Worm (Caenorhabditis elegans): Measurements from ENCODE around the gene his-60.
A peak's percentile ranks its signal among the peaks of the same experiment; 100 is the strongest.

his-60 gene

DNA sequence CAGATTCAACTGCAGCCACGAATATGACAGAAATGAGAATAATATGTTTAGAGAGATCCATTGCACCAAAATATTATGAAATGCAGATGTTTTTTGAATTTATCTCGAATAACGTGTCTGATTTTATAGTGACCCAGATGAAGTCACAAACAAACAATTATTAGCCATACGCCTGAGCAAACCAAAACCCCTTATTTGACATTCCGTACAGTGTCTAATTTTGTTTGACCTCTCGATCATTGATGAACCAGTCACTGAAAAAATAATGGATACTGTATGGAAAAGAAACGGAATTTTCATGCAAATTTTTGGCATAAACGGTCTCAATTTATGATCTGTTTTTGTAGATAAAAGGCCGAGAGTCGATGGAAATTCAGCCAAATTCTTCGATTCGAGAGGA, 28.4 kb upstream of the his-60 start, which contains the start of the genes R05G6.9 and R05G6.3:
Gene R05G6.9 (minus strand): TSS at position 101 of the 400 bp plus-strand sequence.
Gene R05G6.3 (plus strand): TSS at position 386 of the 400 bp plus-strand sequence.
- no peak for TF ChIP-seq dpff-1 (tag; optimal IDR thresholded peaks at IDR 0.05)
- TF ChIP-seq pha-4 (tag; optimal IDR thresholded peaks at IDR 0.05), result no peak
- TF ChIP-seq aptf-2 (GFP tag; conservative IDR thresholded peaks at IDR 0.05), result no peak
- no peak for TF ChIP-seq Y53G8AR.9 (GFP tag; conservative IDR thresholded peaks at IDR 0.05)
- no peak for TF ChIP-seq lir-1 (GFP tag; conservative IDR thresholded peaks at IDR 0.05)
- TF ChIP-seq die-1 (tag; optimal IDR thresholded peaks at IDR 0.05), result no peak
- TF ChIP-seq cebp-1 (GFP tag; IDR thresholded peaks at IDR 0.05), result no peak
- TF ChIP-seq cebp-1 (tag; optimal IDR thresholded peaks at IDR 0.05), result no peak
- no peak for TF ChIP-seq sdz-38 (tag; optimal IDR thresholded peaks at IDR 0.05)

DNA sequence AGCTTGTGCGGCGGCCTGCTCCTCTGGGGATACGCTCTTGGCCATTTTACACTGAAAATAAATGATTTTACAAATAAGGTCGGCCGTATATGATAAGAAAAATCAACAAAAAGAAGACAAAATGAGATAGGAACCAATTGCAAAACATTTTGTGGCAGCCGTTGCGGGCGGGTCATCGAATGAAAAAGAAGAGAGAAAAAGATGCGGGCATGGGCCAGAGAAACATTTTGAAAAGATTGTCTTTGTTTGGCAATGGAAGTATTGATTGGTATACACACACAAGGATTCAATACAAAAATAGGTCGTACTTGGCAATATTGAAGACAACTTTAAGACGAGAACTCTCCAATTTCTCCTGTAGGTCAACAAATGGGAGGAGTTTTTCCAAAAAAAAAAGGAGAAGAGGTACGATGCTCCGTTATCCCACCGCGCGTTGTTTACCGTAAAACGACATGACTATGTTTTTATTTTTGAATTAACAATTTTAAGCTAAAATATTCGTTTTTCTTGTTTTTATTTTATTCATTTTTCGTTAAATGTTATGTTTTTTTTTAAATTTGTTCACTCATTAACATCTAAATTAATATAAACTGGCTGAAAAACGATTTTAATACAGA, 24.9 kb upstream of the his-60 start, which contains the start of the genes plc-4 and R05G6.4:
Gene plc-4 (minus strand): TSS at position 51 of the 617 bp plus-strand sequence.
Gene R05G6.4 (plus strand): TSS at position 617 of the 617 bp plus-strand sequence.
- TF ChIP-seq xnd-1 (tag; optimal IDR thresholded peaks at IDR 0.05), result no peak
- peak; percentile 7 for TF ChIP-seq attf-5 (GFP tag; optimal IDR thresholded peaks at IDR 0.05)
- no peak for TF ChIP-seq hmg-1.2 (GFP tag; IDR thresholded peaks at IDR 0.05)
- no peak for TF ChIP-seq repo-1 (tag; optimal IDR thresholded peaks at IDR 0.05)
- peak; percentile 94 for TF ChIP-seq attf-3 (GFP tag; conservative IDR thresholded peaks at IDR 0.05)
- no peak for TF ChIP-seq tbp1 (GFP tag; optimal IDR thresholded peaks at IDR 0.05)
- TF ChIP-seq F23B12.7 (tag; optimal IDR thresholded peaks at IDR 0.05; ENCODE audit: insufficient read depth), result no peak
- TF ChIP-seq C06A6.2 (GFP tag; conservative IDR thresholded peaks at IDR 0.05), result no peak

DNA sequence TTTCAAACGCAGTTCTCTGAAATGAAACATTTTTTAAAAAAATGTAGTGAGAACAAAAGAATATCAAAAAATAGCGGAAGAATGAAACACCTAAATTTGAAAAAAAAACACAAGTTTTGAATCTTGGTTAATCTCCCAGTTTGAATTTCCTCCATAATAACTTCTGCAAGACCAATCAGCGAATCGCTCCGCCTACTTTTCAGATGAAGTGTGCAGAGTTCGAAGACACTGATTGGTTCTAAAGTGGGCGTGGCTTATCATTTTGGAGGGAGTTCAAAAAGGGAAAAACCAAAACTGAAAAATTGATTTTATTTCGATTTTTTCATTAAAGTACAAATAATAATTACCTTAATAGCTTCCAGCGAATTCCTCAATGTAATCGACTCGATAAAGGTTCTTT, 23.0 kb upstream of the his-60 start:
- TF ChIP-seq attf-6 (GFP tag; IDR thresholded peaks at IDR 0.05), result no peak
- TF ChIP-seq B0035.1 (tag; optimal IDR thresholded peaks at IDR 0.05), result no peak
- no peak for TF ChIP-seq egrh-3 (GFP tag; IDR thresholded peaks at IDR 0.05)
- TF ChIP-seq nfya-2 (GFP tag; IDR thresholded peaks at IDR 0.05), result 0 out of 2 replicates have a peak, but pooled peaks have one; percentile 80
- peak; percentile 4 for TF ChIP-seq snpc-1.3 (tag; optimal IDR thresholded peaks at IDR 0.05; ENCODE audit: insufficient read depth)
- TF ChIP-seq aptf-2 (GFP tag; conservative IDR thresholded peaks at IDR 0.05), result no peak
- no peak for TF ChIP-seq dpl-1 (GFP tag; optimal IDR thresholded peaks at IDR 0.05)
- no peak for TF ChIP-seq lir-1 (GFP tag; conservative IDR thresholded peaks at IDR 0.05)
- no peak for TF ChIP-seq mcd-1 (GFP tag; IDR thresholded peaks at IDR 0.05)
- no peak for TF ChIP-seq lin-35 (GFP tag; optimal IDR thresholded peaks at IDR 0.05)
- peak; percentile 97 for TF ChIP-seq nfyb-1 (GFP tag; IDR thresholded peaks at IDR 0.05)
- TF ChIP-seq hmg-1.2 (GFP tag; IDR thresholded peaks at IDR 0.05), result no peak
- no peak for TF ChIP-seq madf-10 (tag; optimal IDR thresholded peaks at IDR 0.05)
- peak; percentile 14 for TF ChIP-seq snpc-3.4 (tag; optimal IDR thresholded peaks at IDR 0.05)
- TF ChIP-seq ZK185.1 (tag; optimal IDR thresholded peaks at IDR 0.05; ENCODE audit: poor library complexity, severe bottlenecking), result no peak
- no peak for TF ChIP-seq akir-1 (GFP tag; optimal IDR thresholded peaks at IDR 0.05)
- no peak for TF ChIP-seq madf-3 (GFP tag; IDR thresholded peaks at IDR 0.05)
- TF ChIP-seq F22D6.2 (tag; optimal IDR thresholded peaks at IDR 0.05), result no peak
- no peak for TF ChIP-seq sptf-2 (GFP tag; optimal IDR thresholded peaks at IDR 0.05)
- no peak for TF ChIP-seq snpc-4 (GFP tag; optimal IDR thresholded peaks at IDR 0.05)
- no peak for TF ChIP-seq snpc-4 (tag; optimal IDR thresholded peaks at IDR 0.05)
- no peak for TF ChIP-seq nhr-80 (tag; optimal IDR thresholded peaks at IDR 0.05)
- no peak for TF ChIP-seq Y95B8A.8 (GFP tag; IDR thresholded peaks at IDR 0.05)
- TF ChIP-seq lin-26 (GFP tag; IDR thresholded peaks at IDR 0.05), result no peak
- TF ChIP-seq Y67H2A.10 (GFP tag; conservative IDR thresholded peaks at IDR 0.05), result no peak
- TF ChIP-seq ceh-40 (GFP tag; IDR thresholded peaks at IDR 0.05), result no peak
- peak; percentile 18 for TF ChIP-seq efl-1 (GFP tag; optimal IDR thresholded peaks at IDR 0.05)
- TF ChIP-seq him-1 (tag; optimal IDR thresholded peaks at IDR 0.05), result no peak
- no peak for TF ChIP-seq hsf-1 (GFP tag; IDR thresholded peaks at IDR 0.05)
